Fruit fly (Drosophila melanogaster): Measurements from ENCODE around the gene Rab9.

DNA sequence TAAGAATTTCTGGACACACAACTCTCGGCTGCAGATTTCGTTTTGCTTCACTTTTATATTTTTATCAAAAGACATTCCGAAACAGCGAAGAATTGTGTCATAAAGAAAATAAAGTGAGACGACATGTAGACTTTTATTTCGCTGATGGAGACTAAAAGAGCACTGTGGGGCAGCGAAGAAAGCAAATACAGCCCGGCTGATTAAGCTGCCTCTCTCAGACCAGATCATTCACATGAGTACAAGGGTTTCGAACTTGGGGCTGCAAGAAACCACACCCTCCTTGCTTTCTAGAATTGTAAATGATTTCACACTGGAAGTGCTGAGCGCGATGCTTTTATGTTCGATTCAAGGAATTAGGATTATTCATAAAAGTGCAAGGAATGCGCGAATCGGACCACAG lies 7.3 kb upstream of the Rab9 start:
- TF ChIP-seq Snoo (tag; optimal IDR thresholded peaks at IDR 0.05) (no peak), CG17806 (tag; optimal IDR thresholded peaks at IDR 0.05) (no peak), fd96Ca (GFP tag; IDR thresholded peaks at IDR 0.05) (no peak), CG13204 (GFP tag; optimal IDR thresholded peaks at IDR 0.05) (no peak), Pif1A (GFP tag; optimal IDR thresholded peaks at IDR 0.05) (no peak), CG4496 (GFP tag; IDR thresholded peaks at IDR 0.05) (no peak), CG14655 (GFP tag; optimal IDR thresholded peaks at IDR 0.05) (no peak)

All from whole organism, pupa.